Fruit fly (Drosophila melanogaster): ENCODE measurements around the gene CG14671.

CG14671 gene

dm6 chr3R:5565623-5566022, 1.0 kb upstream of the CG14671 start (continued):
- peak; percentile 80 for TF ChIP-seq HHEX (GFP tag; optimal IDR thresholded peaks at IDR 0.05)
- TF ChIP-seq dmrt99B (tag; optimal IDR thresholded peaks at IDR 0.05): peak; percentile 88
- TF ChIP-seq CG12659 (GFP tag; optimal IDR thresholded peaks at IDR 0.05): peak; percentile 84
- peak; percentile 39 for TF ChIP-seq kay (GFP tag; optimal IDR thresholded peaks at IDR 0.05)
- TF ChIP-seq Ptx1 (GFP tag; IDR thresholded peaks at IDR 0.05): peak; percentile 86
- TF ChIP-seq CG3065 (GFP tag; optimal IDR thresholded peaks at IDR 0.05): no peak
- peak; percentile 77 for TF ChIP-seq Camta (GFP tag; optimal IDR thresholded peaks at IDR 0.05)
- TF ChIP-seq HmgD (GFP tag; optimal IDR thresholded peaks at IDR 0.05): no peak
- peak; percentile 74 for TF ChIP-seq aop (GFP tag; IDR thresholded peaks at IDR 0.05)
- no peak for TF ChIP-seq knrl (GFP tag; IDR thresholded peaks at IDR 0.05; ENCODE audit: partially characterized antibody)
- peak; percentile 84 for TF ChIP-seq ttk (GFP tag; IDR thresholded peaks at IDR 0.05)
- peak; percentile 16 for TF ChIP-seq bigmax (GFP tag; optimal IDR thresholded peaks at IDR 0.05)
- peak; percentile 86 for TF ChIP-seq lmd (GFP tag; IDR thresholded peaks at IDR 0.05)
- peak; percentile 43 for TF ChIP-seq btn (GFP tag; optimal IDR thresholded peaks at IDR 0.05)
- TF ChIP-seq Hand (GFP tag; optimal IDR thresholded peaks at IDR 0.05): peak; percentile 55
- peak; percentile 56 for TF ChIP-seq gcm (GFP tag; optimal IDR thresholded peaks at IDR 0.05)
- peak; percentile 67 for TF ChIP-seq CG10979 (tag; optimal IDR thresholded peaks at IDR 0.05)
- TF ChIP-seq YL-1 (GFP tag; optimal IDR thresholded peaks at IDR 0.05): no peak
- TF ChIP-seq Nf-YA (GFP tag; IDR thresholded peaks at IDR 0.05): peak; percentile 78
- peak; percentile 89 for TF ChIP-seq CG14014 (GFP tag; IDR thresholded peaks at IDR 0.05)
- peak; percentile 85 for TF ChIP-seq CG6689 (GFP tag; IDR thresholded peaks at IDR 0.05)
- TF ChIP-seq Fer1 (GFP tag; optimal IDR thresholded peaks at IDR 0.05): peak; percentile 82
- peak; percentile 28 for TF ChIP-seq CG3838 (GFP tag; optimal IDR thresholded peaks at IDR 0.05)
- TF ChIP-seq CG32767 (GFP tag; IDR thresholded peaks at IDR 0.05): peak; percentile 67; the same call in 1 of the 2 replicates
- peak; percentile 74 for TF ChIP-seq fd96Cb (tag; optimal IDR thresholded peaks at IDR 0.05)
- TF ChIP-seq CG2875 (GFP tag; optimal IDR thresholded peaks at IDR 0.05): peak; percentile 40
- no peak for TF ChIP-seq CG12236 (GFP tag; optimal IDR thresholded peaks at IDR 0.05)
- peak; percentile 89 for TF ChIP-seq Atf6 (GFP tag; IDR thresholded peaks at IDR 0.05)
- peak; percentile 59 for TF ChIP-seq CG6683 (GFP tag; optimal IDR thresholded peaks at IDR 0.05)
- peak; percentile 53 for TF ChIP-seq CrebB (tag; optimal IDR thresholded peaks at IDR 0.05)
- peak; percentile 72 for TF ChIP-seq Sox100B (GFP tag; optimal IDR thresholded peaks at IDR 0.05)
- TF ChIP-seq CG17912 (GFP tag; optimal IDR thresholded peaks at IDR 0.05): no peak
- TF ChIP-seq ci (GFP tag; IDR thresholded peaks at IDR 0.05): peak; percentile 96
- peak; percentile 6 for TF ChIP-seq CG3995 (GFP tag; optimal IDR thresholded peaks at IDR 0.05)
- peak; percentile 79 for TF ChIP-seq pho (GFP tag; optimal IDR thresholded peaks at IDR 0.05)
- peak; percentile 58 for TF ChIP-seq NK7.1 (GFP tag; optimal IDR thresholded peaks at IDR 0.05)
- TF ChIP-seq CG14050 (GFP tag; IDR thresholded peaks at IDR 0.05): peak; percentile 80
- peak; percentile 69 for TF ChIP-seq Blimp-1 (GFP tag; optimal IDR thresholded peaks at IDR 0.05)
- TF ChIP-seq Gug (GFP tag; IDR thresholded peaks at IDR 0.05): peak; percentile 80
- no peak for TF ChIP-seq CG2202 (tag; optimal IDR thresholded peaks at IDR 0.05)
- peak; percentile 71 for TF ChIP-seq shn (GFP tag; optimal IDR thresholded peaks at IDR 0.05)
- peak; percentile 58 for TF ChIP-seq CG6765 (GFP tag; optimal IDR thresholded peaks at IDR 0.05)
- peak; percentile 93 for TF ChIP-seq lab (GFP tag; optimal IDR thresholded peaks at IDR 0.05)
- TF ChIP-seq Adf1 (GFP tag; IDR thresholded peaks at IDR 0.05): peak; percentile 67
- TF ChIP-seq maf-S (GFP tag; optimal IDR thresholded peaks at IDR 0.05): peak; percentile 59
- TF ChIP-seq toy (GFP tag; IDR thresholded peaks at IDR 0.05): 0 out of 2 replicates have a peak, but pooled peaks have one; percentile 49
- peak; percentile 89 for TF ChIP-seq CG32532 (GFP tag; IDR thresholded peaks at IDR 0.05)
- TF ChIP-seq sob (GFP tag; IDR thresholded peaks at IDR 0.05): peak; percentile 85
- no peak for TF ChIP-seq Scr (GFP tag; IDR thresholded peaks at IDR 0.05; ENCODE audit: partially characterized antibody)
- TF ChIP-seq Lhr (GFP tag; optimal IDR thresholded peaks at IDR 0.05): peak; percentile 30
- TF ChIP-seq CG6175 (GFP tag; IDR thresholded peaks at IDR 0.05): peak; percentile 73; the same call in 2 of the 3 replicates
